Worm (Caenorhabditis elegans) whole organism, late embryonic: ENCODE results near the gene F36F12.7.

Source experiments
- C08G9.2 ChIP-seq: sonication (generic microtip); optimal IDR thresholded peaks from 2 replicates; lab custom pipeline; 2016; ENCODE audit warnings: mild to moderate bottlenecking, missing genetic modification characterization, moderate library complexity, missing compliant biosample characterization
- C38D4.7 ChIP-seq: fragments of 200-800 bp; sonication (Bioruptor generic); optimal IDR thresholded peaks from 2 replicates; lab custom pipeline; 2018; ENCODE audit warnings: mild to moderate bottlenecking, missing genetic modification characterization, moderate library complexity, missing compliant biosample characterization
- F13H6.1 ChIP-seq: sonication (generic microtip); optimal IDR thresholded peaks from 2 replicates; lab custom pipeline; 2016; ENCODE audit warnings: missing genetic modification characterization, missing compliant biosample characterization
- K02D7.2 ChIP-seq: sonication (generic microtip); optimal IDR thresholded peaks from 2 replicates; lab custom pipeline; 2017; ENCODE audit warnings: mild to moderate bottlenecking, missing genetic modification characterization, missing compliant biosample characterization
- K09A11.1 ChIP-seq: sonication (generic microtip); optimal IDR thresholded peaks from 2 replicates; lab custom pipeline; 2017; ENCODE audit warnings: antibody characterized with exemption, mild to moderate bottlenecking, missing genetic modification characterization, missing compliant biosample characterization; ENCODE audit not compliant: insufficient read depth
- Y22D7AL.16 ChIP-seq: sonication (generic microtip); optimal IDR thresholded peaks from 2 replicates; lab custom pipeline; 2016; ENCODE audit warnings: missing genetic modification characterization, missing compliant biosample characterization
- ahr-1 ChIP-seq: sonication (generic microtip); optimal IDR thresholded peaks from 2 replicates; lab custom pipeline; 2016; ENCODE audit warnings: missing genetic modification characterization, missing compliant biosample characterization
- ama-1 ChIP-seq: fragments of 150-350 bp; optimal IDR thresholded peaks from 2 replicates; lab custom pipeline; 2014
- ceh-18 ChIP-seq: sonication (generic microtip); optimal IDR thresholded peaks from 2 replicates; lab custom pipeline; 2016; ENCODE audit warnings: missing genetic modification characterization, missing compliant biosample characterization
- ceh-19 ChIP-seq: fragments of 200-800 bp; sonication (Bioruptor generic); optimal IDR thresholded peaks from 2 replicates; lab custom pipeline; 2018; ENCODE audit warnings: mild to moderate bottlenecking, missing genetic modification characterization, missing compliant biosample characterization
- ceh-2 ChIP-seq: sonication (generic microtip); optimal IDR thresholded peaks from 2 replicates; lab custom pipeline; 2016; ENCODE audit warnings: missing genotype, missing genetic modification characterization, missing compliant biosample characterization
- ceh-31 ChIP-seq: sonication (generic microtip); optimal IDR thresholded peaks from 2 replicates; lab custom pipeline; 2016; ENCODE audit warnings: missing genetic modification characterization, missing compliant biosample characterization
- ceh-34 ChIP-seq: sonication (generic microtip); optimal IDR thresholded peaks from 2 replicates; lab custom pipeline; 2016; ENCODE audit warnings: mild to moderate bottlenecking, missing genetic modification characterization, missing compliant biosample characterization
- ceh-48 ChIP-seq: sonication (generic microtip); optimal IDR thresholded peaks from 2 replicates; lab custom pipeline; 2016; ENCODE audit warnings: missing genetic modification characterization, inconsistent platforms, missing compliant biosample characterization
- ceh-9 ChIP-seq: sonication (generic microtip); optimal IDR thresholded peaks from 2 replicates; lab custom pipeline; 2016; ENCODE audit warnings: mild to moderate bottlenecking, missing genetic modification characterization, inconsistent platforms, missing compliant biosample characterization
- dve-1 ChIP-seq: sonication (generic microtip); optimal IDR thresholded peaks from 2 replicates; lab custom pipeline; 2017; ENCODE audit warnings: antibody characterized with exemption, mild to moderate bottlenecking, missing genetic modification characterization, missing compliant biosample characterization
- ets-4 ChIP-seq: sonication (generic microtip); optimal IDR thresholded peaks from 2 replicates; lab custom pipeline; 2016; ENCODE audit warnings: missing genetic modification characterization, missing compliant biosample characterization
- eyg-1 ChIP-seq: sonication (generic microtip); optimal IDR thresholded peaks from 2 replicates; lab custom pipeline; 2016; ENCODE audit warnings: missing genotype, missing genetic modification characterization, missing compliant biosample characterization
- fax-1 ChIP-seq: sonication (generic microtip); optimal IDR thresholded peaks from 2 replicates; lab custom pipeline; 2016; ENCODE audit warnings: missing genotype, missing genetic modification characterization, missing compliant biosample characterization
- fkh-10 ChIP-seq: fragments of 150-350 bp; optimal IDR thresholded peaks from 2 replicates; lab custom pipeline; 2014; ENCODE audit warnings: missing biosample characterization, missing genetic modification reagents, missing genetic modification characterization
- hlh-15 ChIP-seq: sonication (generic microtip); optimal IDR thresholded peaks from 2 replicates; lab custom pipeline; 2016; ENCODE audit warnings: missing genetic modification characterization, missing compliant biosample characterization
- hlh-30 ChIP-seq: sonication (generic microtip); optimal IDR thresholded peaks from 2 replicates; lab custom pipeline; 2017; ENCODE audit warnings: antibody characterized with exemption, missing genetic modification characterization, missing compliant biosample characterization; ENCODE audit not compliant: insufficient read depth
- hlh-6 ChIP-seq: sonication (generic microtip); optimal IDR thresholded peaks from 2 replicates; lab custom pipeline; 2016; ENCODE audit warnings: missing genotype, missing genetic modification characterization, missing compliant biosample characterization
- hlh-8 ChIP-seq: sonication (generic microtip); optimal IDR thresholded peaks from 2 replicates; lab custom pipeline; 2016; ENCODE audit warnings: missing genotype, missing genetic modification characterization, missing compliant biosample characterization
- lin-11 ChIP-seq: fragments of 200-800 bp; sonication (Bioruptor generic); optimal IDR thresholded peaks from 2 replicates; lab custom pipeline; 2018; ENCODE audit warnings: mild to moderate bottlenecking, missing genetic modification characterization, missing compliant biosample characterization
- mec-3 ChIP-seq: sonication (generic microtip); optimal IDR thresholded peaks from 2 replicates; lab custom pipeline; 2016; ENCODE audit warnings: borderline replicate concordance, missing genetic modification characterization, missing compliant biosample characterization
- nhr-232 ChIP-seq: sonication (generic microtip); optimal IDR thresholded peaks from 2 replicates; lab custom pipeline; 2016; ENCODE audit warnings: missing genetic modification characterization, missing compliant biosample characterization
- odd-2 ChIP-seq: sonication (generic microtip); optimal IDR thresholded peaks from 2 replicates; lab custom pipeline; 2017; ENCODE audit warnings: antibody characterized with exemption, mild to moderate bottlenecking, missing genetic modification characterization, missing compliant biosample characterization
- pag-3 ChIP-seq: sonication (generic microtip); optimal IDR thresholded peaks from 2 replicates; lab custom pipeline; 2016; ENCODE audit warnings: missing compliant biosample characterization, missing genetic modification characterization, borderline replicate concordance
- pax-1 ChIP-seq: fragments of 150-350 bp; optimal IDR thresholded peaks from 2 replicates; lab custom pipeline; 2014; ENCODE audit warnings: missing biosample characterization, missing genetic modification characterization
- pha-4 ChIP-seq: fragments of 150-350 bp; optimal IDR thresholded peaks from 2 replicates; lab custom pipeline; 2018; ENCODE audit warnings: missing biosample characterization, missing genetic modification reagents, missing genetic modification characterization
- pqm-1 ChIP-seq: sonication (generic microtip); optimal IDR thresholded peaks from 2 replicates; lab custom pipeline; 2016; ENCODE audit warnings: missing genetic modification characterization, missing compliant biosample characterization
- pros-1 ChIP-seq: fragments of 150-350 bp; optimal IDR thresholded peaks from 2 replicates; lab custom pipeline; 2014; ENCODE audit warnings: missing biosample characterization, missing genetic modification reagents, missing genetic modification characterization
- ref-2 ChIP-seq: sonication (generic microtip); optimal IDR thresholded peaks from 2 replicates; lab custom pipeline; 2016; ENCODE audit warnings: missing genetic modification characterization, missing compliant biosample characterization
- rnt-1 ChIP-seq: sonication (generic microtip); optimal IDR thresholded peaks from 2 replicates; lab custom pipeline; 2016; ENCODE audit warnings: missing genetic modification characterization, missing compliant biosample characterization
- sox-2 ChIP-seq: fragments of 200-800 bp; sonication (Bioruptor generic); IDR thresholded peaks from 2 replicates; pipeline ENCODE4 v1.3.6; 2022; ENCODE audit warnings: missing genetic modification reagents, missing genetic modification characterization, missing compliant biosample characterization
- syd-9 ChIP-seq: sonication (generic microtip); optimal IDR thresholded peaks from 2 replicates; lab custom pipeline; 2016; ENCODE audit warnings: mild to moderate bottlenecking, missing genetic modification characterization, moderate library complexity, missing compliant biosample characterization
- tbx-7 ChIP-seq: sonication (generic microtip); optimal IDR thresholded peaks from 2 replicates; lab custom pipeline; 2016; ENCODE audit warnings: missing genotype, missing genetic modification characterization, missing compliant biosample characterization
- zip-5 ChIP-seq: sonication (generic microtip); optimal IDR thresholded peaks from 2 replicates; lab custom pipeline; 2016; ENCODE audit warnings: missing genetic modification characterization, missing compliant biosample characterization

Gene F36F12.7

DNA sequence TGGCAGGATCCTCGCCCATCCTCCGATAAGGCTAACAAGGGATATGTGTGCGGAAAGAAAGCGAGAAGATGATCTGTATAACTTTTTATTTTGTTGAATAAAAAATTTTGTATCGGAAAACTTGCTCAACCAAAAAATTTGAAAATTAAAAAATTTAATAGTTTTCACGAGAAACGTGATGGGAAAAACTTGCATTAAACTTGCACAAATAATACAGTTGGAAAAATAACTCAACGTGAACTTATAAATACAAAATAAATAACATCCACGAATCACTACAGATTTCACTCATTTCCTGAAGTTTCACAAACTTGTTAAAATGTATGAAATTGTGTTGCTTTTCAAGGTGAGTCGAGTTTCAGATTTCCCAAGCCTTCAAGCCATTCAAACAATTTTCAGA is at the start of gene F36F12.7:
TSS of gene F36F12.7 (plus strand) at position 301 of the 400 bp plus-strand sequence.
- TF ChIP-seq hlh-8 (no peak), ceh-48 (tag; lab: Kevin White, UChicago) (no peak), pag-3 (no peak), pqm-1 (tag; lab: Kevin White, UChicago) (no peak), K09A11.1 (no peak), ets-4 (tag; lab: Kevin White, UChicago) (no peak)

DNA sequence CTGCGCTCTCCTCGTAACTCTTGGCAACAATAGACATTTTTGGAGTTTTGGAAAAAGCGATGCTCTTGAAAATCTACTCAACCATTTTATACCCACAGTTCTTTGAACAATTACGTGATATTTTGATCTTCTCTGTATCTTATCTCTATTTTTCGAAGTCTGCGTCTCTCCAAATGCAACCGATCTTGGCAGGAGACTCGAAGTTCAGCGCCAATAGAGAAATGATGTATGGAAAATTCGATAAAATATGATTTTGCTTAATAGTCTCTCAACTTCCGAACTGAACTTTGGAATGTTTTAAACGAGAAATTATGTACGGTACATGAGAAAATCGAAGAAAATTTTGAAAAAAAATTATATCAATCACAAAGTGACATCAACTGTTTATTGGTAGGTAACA is 49.0 kb upstream of the F36F12.7 start, which contains the start of gene comt-4:
TSS of gene comt-4 (minus strand) at position 50 of the 400 bp plus-strand sequence.
- TF ChIP-seq pros-1 (tag; lab: Kevin White, UChicago) (no peak), zip-5 (no peak), ceh-19 (no peak), pax-1 (tag; lab: Kevin White, UChicago) (no peak), eyg-1 (no peak), ceh-18 (tag; lab: Kevin White, UChicago) (no peak), ref-2 (tag; lab: Kevin White, UChicago) (no peak), F13H6.1 (tag; lab: Kevin White, UChicago) (no peak), C08G9.2 (tag; lab: Kevin White, UChicago) (no peak), rnt-1 (tag; lab: Kevin White, UChicago) (no peak), sox-2 (GFP tag; lab: Robert Waterston, UW) (no peak), mec-3 (tag; lab: Kevin White, UChicago) (no peak), ceh-31 (tag; lab: Kevin White, UChicago) (no peak)

DNA sequence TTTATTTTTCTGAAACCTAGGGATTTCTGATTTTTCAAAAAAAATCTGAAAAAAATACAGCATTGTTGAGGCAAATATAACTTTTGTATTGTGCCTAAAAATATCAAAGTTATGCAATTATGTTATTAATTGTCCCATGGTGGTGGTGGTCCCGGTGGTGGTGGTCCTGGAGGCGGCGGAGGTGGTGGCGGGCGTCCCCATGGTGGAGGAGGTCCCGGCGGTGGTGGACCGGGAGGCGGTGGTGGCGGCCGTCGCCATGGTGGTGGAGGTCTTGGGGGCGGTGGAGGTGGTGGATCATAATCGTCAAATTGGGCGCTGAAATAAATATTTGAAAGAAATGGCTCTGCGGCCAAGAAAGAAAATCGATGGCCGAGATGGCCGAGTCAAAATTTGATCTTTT is 48.4 kb upstream of the F36F12.7 start:
- TF ChIP-seq fax-1, result no peak
- no peak for TF ChIP-seq pha-4 (tag; lab: Kevin White, UChicago)
- TF ChIP-seq ahr-1 (tag; lab: Kevin White, UChicago), result no peak
- no peak for TF ChIP-seq ceh-31 (tag; lab: Kevin White, UChicago)
- no peak for TF ChIP-seq sox-2 (GFP tag; lab: Robert Waterston, UW)
- no peak for TF ChIP-seq pag-3
- TF ChIP-seq odd-2, result no peak
- TF ChIP-seq nhr-232 (tag; lab: Kevin White, UChicago), result no peak
- TF ChIP-seq C38D4.7 (GFP tag; lab: Kevin White, UChicago), result no peak
- no peak for TF ChIP-seq lin-11 (tag; lab: Kevin White, UChicago)
- no peak for TF ChIP-seq Y22D7AL.16 (tag; lab: Kevin White, UChicago)
- no peak for TF ChIP-seq hlh-30 (tag; lab: Kevin White, UChicago)
- TF ChIP-seq dve-1 (tag; lab: Kevin White, UChicago), result no peak
- TF ChIP-seq ceh-9 (tag; lab: Kevin White, UChicago), result no peak
- no peak for TF ChIP-seq hlh-15
- TF ChIP-seq ama-1 (lab: Kevin White, UChicago), result no peak
- TF ChIP-seq fkh-10 (GFP tag; lab: Kevin White, UChicago), result no peak
- TF ChIP-seq hlh-6 (tag; lab: Kevin White, UChicago), result no peak
- no peak for TF ChIP-seq tbx-7 (tag; lab: Kevin White, UChicago)
- no peak for TF ChIP-seq ets-4 (tag; lab: Kevin White, UChicago)

DNA sequence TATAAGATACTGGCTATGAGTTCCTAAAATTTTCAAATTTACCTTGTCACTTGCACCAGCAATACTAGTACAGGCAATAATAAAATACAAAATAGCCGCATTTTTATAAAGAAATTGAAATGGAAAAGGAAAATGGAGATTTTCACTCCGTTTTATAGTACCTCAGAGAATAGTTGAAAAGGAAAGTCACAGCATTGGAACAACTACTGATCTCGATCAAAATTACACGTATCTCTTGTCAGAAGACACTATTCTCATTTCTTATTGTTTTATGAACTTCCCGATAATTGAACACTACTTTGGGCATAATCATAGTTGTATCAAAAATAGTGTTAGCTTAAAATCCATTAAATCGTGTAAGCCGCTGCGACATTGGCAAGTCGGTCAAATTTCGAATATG is 47.6 kb upstream of the F36F12.7 start, which contains the start of gene Y40B10A.11:
TSS of gene Y40B10A.11 (minus strand) at position 101 of the 400 bp plus-strand sequence.
- TF ChIP-seq hlh-8, result no peak
- TF ChIP-seq C08G9.2 (tag; lab: Kevin White, UChicago), result no peak
- no peak for TF ChIP-seq ama-1 (lab: Kevin White, UChicago)
- no peak for TF ChIP-seq ceh-34 (tag; lab: Kevin White, UChicago)
- TF ChIP-seq ceh-2, result no peak
- TF ChIP-seq K02D7.2 (tag; lab: Kevin White, UChicago), result no peak
- no peak for TF ChIP-seq ceh-19
- TF ChIP-seq syd-9 (tag; lab: Kevin White, UChicago), result no peak
